Worm (Caenorhabditis elegans): Measurements from ENCODE around the gene F41E6.7.

F41E6.7 gene

ce11 chrV:8569841-8570361 lies 29.2 kb downstream of the F41E6.7 start, which contains the start of the genes F25G6.9 and symk-1 (continued):
- TF ChIP-seq dox-1 (GFP tag; IDR thresholded peaks at IDR 0.05) (peak; percentile 55; the same call in 1 of the 2 replicates), rcor-1 (GFP tag; IDR thresholded peaks at IDR 0.05) (peak; percentile 60; the same call in 1 of the 2 replicates), Y53G8AR.9 (GFP tag; conservative IDR thresholded peaks at IDR 0.05) (0 out of 2 replicates have a peak, but pooled peaks have one; percentile 25), lsl-1 (GFP tag; optimal IDR thresholded peaks at IDR 0.05) (peak; percentile 37), efl-1 (GFP tag; optimal IDR thresholded peaks at IDR 0.05) (peak; percentile 27), B0336.3 (GFP tag; IDR thresholded peaks at IDR 0.05) (0 out of 2 replicates have a peak, but pooled peaks have one; percentile 28), ceh-58 (GFP tag; IDR thresholded peaks at IDR 0.05) (no peak), ekl-4 (GFP tag; IDR thresholded peaks at IDR 0.05) (no peak), madf-10 (tag; optimal IDR thresholded peaks at IDR 0.05) (no peak), snpc-1.1 (tag; optimal IDR thresholded peaks at IDR 0.05; ENCODE audit: insufficient read depth) (peak; percentile 28), lin-40 (tag; optimal IDR thresholded peaks at IDR 0.05) (peak; percentile 72), xnd-1 (tag; optimal IDR thresholded peaks at IDR 0.05) (peak; percentile 27), ztf-28 (GFP tag; IDR thresholded peaks at IDR 0.05) (no peak), cebp-1 (GFP tag; IDR thresholded peaks at IDR 0.05) (no peak), cebp-1 (tag; optimal IDR thresholded peaks at IDR 0.05) (peak; percentile 57)

- TF ChIP-seq egl-44 (GFP tag; IDR thresholded peaks at IDR 0.05) (no peak), dox-1 (GFP tag; IDR thresholded peaks at IDR 0.05) (no peak), ekl-4 (GFP tag; IDR thresholded peaks at IDR 0.05) (no peak), aptf-2 (GFP tag; conservative IDR thresholded peaks at IDR 0.05) (no peak), Y53F4B.3 (GFP tag; IDR thresholded peaks at IDR 0.05) (no peak), F39B2.1 (GFP tag; IDR thresholded peaks at IDR 0.05) (no peak), madf-8 (GFP tag; conservative IDR thresholded peaks at IDR 0.05) (no peak), snpc-1.3 (tag; optimal IDR thresholded peaks at IDR 0.05; ENCODE audit: insufficient read depth) (no peak), mes-4 (tag; optimal IDR thresholded peaks at IDR 0.05) (no peak), hsf-1 (GFP tag; IDR thresholded peaks at IDR 0.05) (no peak), ceh-58 (GFP tag; IDR thresholded peaks at IDR 0.05) (no peak), unc-62 (GFP tag; optimal IDR thresholded peaks at IDR 0.05) (no peak), sdz-38 (tag; optimal IDR thresholded peaks at IDR 0.05) (no peak), B0035.1 (tag; optimal IDR thresholded peaks at IDR 0.05) (no peak), snpc-4 (GFP tag; optimal IDR thresholded peaks at IDR 0.05) (no peak), snpc-4 (tag; optimal IDR thresholded peaks at IDR 0.05) (no peak), ztf-28 (GFP tag; IDR thresholded peaks at IDR 0.05) (no peak), snpc-1.1 (tag; optimal IDR thresholded peaks at IDR 0.05; ENCODE audit: insufficient read depth) (no peak), ztf-26 (tag; optimal IDR thresholded peaks at IDR 0.05) (no peak)
Observed at ce11 chrV:8569172-8569571, 29.9 kb downstream of the F41E6.7 start.

- TF ChIP-seq hlh-12 (tag; optimal IDR thresholded peaks at IDR 0.05) (no peak), nfyb-1 (GFP tag; IDR thresholded peaks at IDR 0.05) (no peak), athp-1 (tag; optimal IDR thresholded peaks at IDR 0.05) (no peak), ceh-58 (GFP tag; IDR thresholded peaks at IDR 0.05) (no peak), madf-10 (tag; optimal IDR thresholded peaks at IDR 0.05) (no peak), hrde-1 (tag; optimal IDR thresholded peaks at IDR 0.05; ENCODE audit: borderline replicate concordance) (no peak), nfya-1 (tag; optimal IDR thresholded peaks at IDR 0.05; ENCODE audit: borderline replicate concordance, insufficient read depth) (no peak), snpc-1.3 (tag; optimal IDR thresholded peaks at IDR 0.05; ENCODE audit: insufficient read depth) (no peak), C06A6.2 (GFP tag; conservative IDR thresholded peaks at IDR 0.05) (no peak), Y56A3A.18 (GFP tag; IDR thresholded peaks at IDR 0.05) (no peak), lsl-1 (GFP tag; optimal IDR thresholded peaks at IDR 0.05) (no peak), nhr-90 (tag; optimal IDR thresholded peaks at IDR 0.05) (no peak), dpl-1 (GFP tag; optimal IDR thresholded peaks at IDR 0.05) (no peak), ccch-3 (GFP tag; optimal IDR thresholded peaks at IDR 0.05) (no peak), ztf-28 (GFP tag; IDR thresholded peaks at IDR 0.05) (no peak)
Observed at ce11 chrV:8565075-8565474, 34.0 kb downstream of the F41E6.7 start, which contains the start of gene F25G6.8. Gene F25G6.8 (minus strand): TSS chrV:8565175.
